Fruit fly (Drosophila melanogaster) whole organism, prepupa: ENCODE data around the gene Arp10.
A peak's percentile ranks its signal among the peaks of the same experiment; 100 is the strongest.

ENCODE experiments used
- CG10631 ChIP-seq: fragments of 200-800 bp; sonication (Bioruptor generic); optimal IDR thresholded peaks from 2 replicates; lab custom pipeline; 2016; ENCODE audit warnings: missing biosample characterization, missing genetic modification characterization
- CG15336 ChIP-seq: fragments of 200-800 bp; sonication (Bioruptor generic); IDR thresholded peaks from 2 replicates; pipeline ENCODE4 v1.3.6; 2022; ENCODE audit warnings: missing biosample characterization, missing genetic modification characterization
- CG16779 ChIP-seq: fragments of 200-800 bp; sonication (Bioruptor generic); optimal IDR thresholded peaks from 3 replicates; lab custom pipeline; 2017; ENCODE audit warnings: missing biosample characterization, mild to moderate bottlenecking, missing genetic modification characterization
- CG8319 ChIP-seq: fragments of 200-800 bp; sonication (Bioruptor generic); optimal IDR thresholded peaks from 3 replicates; lab custom pipeline; 2016; ENCODE audit warnings: missing biosample characterization, missing genetic modification characterization
- Hr39 ChIP-seq: fragments of 200-800 bp; sonication (Bioruptor generic); optimal IDR thresholded peaks from 2 replicates; lab custom pipeline; 2016; ENCODE audit warnings: missing biosample characterization, missing genetic modification characterization
- Sox102F ChIP-seq: fragments of 200-800 bp; sonication (Bioruptor generic); optimal IDR thresholded peaks from 2 replicates; lab custom pipeline; 2016; ENCODE audit warnings: missing biosample characterization, mild to moderate bottlenecking, missing genetic modification characterization
- esn ChIP-seq: fragments of 200-800 bp; sonication (Bioruptor generic); optimal IDR thresholded peaks from 2 replicates; lab custom pipeline; 2016; ENCODE audit warnings: missing biosample characterization, mild to moderate bottlenecking, missing genetic modification characterization, moderate library complexity
- ss ChIP-seq, 2 experiments: fragments of 200-800 bp; sonication (Bioruptor generic); optimal IDR thresholded peaks; 2 replicates in 1 of 2; 3 replicates in 1 of 2; lab custom pipeline; 2017 to 2018; ENCODE audit warnings: mild to moderate bottlenecking in 2 of 2, missing biosample characterization in 2 of 2, missing genetic modification characterization in 2 of 2, moderate library complexity in 1 of 2

dm6 chrX:19597684-19598363 lies 48.2 kb downstream of the Arp10 start, which contains the start of gene RpS10b:
- TF ChIP-seq CG16779 (tag; lab: Kevin White, UChicago) (peak; percentile 86), ss (GFP tag; optimal IDR thresholded peaks at IDR 0.05; lab: Kevin White, UChicago) (peak; percentile 86 to 95), CG15336 (peak; percentile 45), CG10631 (GFP tag; lab: Kevin White, UChicago) (peak; percentile 31), CG8319 (GFP tag; lab: Kevin White, UChicago) (peak; percentile 74), Sox102F (GFP tag; lab: Kevin White, UChicago) (peak; percentile 88), Hr39 (peak; percentile 77), esn (peak; percentile 90)
